Worm (Caenorhabditis elegans) whole organism, dauer: ENCODE measurements around the gene T07D3.4.
"Not testable (repeated sequence)": the region's sequence is repeated elsewhere in the genome, so short reads cannot be mapped to it uniquely, and the experiment has no call there.

Experiments used
- unc-62 ChIP-seq: sonication (generic microtip); optimal IDR thresholded peaks from 2 replicates; lab custom pipeline; 2017; ENCODE audit warnings: missing biosample characterization, missing genetic modification reagents, missing genetic modification characterization

T07D3.4 gene

ce11 chrII:888024-888423, at the start of gene T07D3.4:
Gene T07D3.4, plus strand, starts transcription at chrII:888309.
- no peak for TF ChIP-seq unc-62

- TF ChIP-seq unc-62 = no peak
These were observed 49.7 kb upstream of the T07D3.4 start, which contains the start of gene F28A10.8 for ce11 chrII:838414-838813. Gene F28A10.8, minus strand, starts transcription at chrII:838514.

- no peak for TF ChIP-seq unc-62
These were observed 48.0 kb upstream of the T07D3.4 start, which contains the start of gene clc-33 for ce11 chrII:840131-840530. Gene clc-33, plus strand, starts transcription at chrII:840431.

- no peak for TF ChIP-seq unc-62
These were observed 44.1 kb upstream of the T07D3.4 start, which contains the start of gene F28A10.4 for ce11 chrII:843971-844370. Gene F28A10.4, plus strand, starts transcription at chrII:844271.

- no peak for TF ChIP-seq unc-62
These were observed 42.5 kb upstream of the T07D3.4 start, which contains the start of gene F28A10.7 for ce11 chrII:845618-846017. Gene F28A10.7, minus strand, starts transcription at chrII:845718.

ce11 chrII:848519-848918, 39.6 kb upstream of the T07D3.4 start, which contains the start of the genes acdh-9 and F28A10.13:
Gene acdh-9, minus strand, starts transcription at chrII:848603.
Gene F28A10.13, plus strand, starts transcription at chrII:848812.
- no peak for TF ChIP-seq unc-62

ce11 chrII:850567-850966, 37.5 kb upstream of the T07D3.4 start, which contains the start of gene F28A10.5:
Gene F28A10.5, minus strand, starts transcription at chrII:850667.
- not testable (repeated sequence) for TF ChIP-seq unc-62

- no peak for TF ChIP-seq unc-62
These were observed 26.5 kb upstream of the T07D3.4 start, which contains the start of gene Y46B2A.4 for ce11 chrII:861564-861963. Gene Y46B2A.4, plus strand, starts transcription at chrII:861864.

- no peak for TF ChIP-seq unc-62
These were observed 21.3 kb upstream of the T07D3.4 start, which contains the start of gene Y46B2A.3 for ce11 chrII:866801-867200. Gene Y46B2A.3, minus strand, starts transcription at chrII:866901.

- TF ChIP-seq unc-62 = no peak
These were observed 19.8 kb upstream of the T07D3.4 start, which contains the start of gene fbxc-51 for ce11 chrII:868240-868864. Gene fbxc-51, plus strand, starts transcription at chrII:868814.

ce11 chrII:869316-869715, 18.8 kb upstream of the T07D3.4 start:
- no peak for TF ChIP-seq unc-62

- no peak for TF ChIP-seq unc-62
These were observed 14.9 kb upstream of the T07D3.4 start, which contains the start of gene alg-2 for ce11 chrII:872993-873787. Gene alg-2, plus strand, starts transcription at chrII:873212.

ce11 chrII:875739-876138, 12.4 kb upstream of the T07D3.4 start:
- no peak for TF ChIP-seq unc-62

- TF ChIP-seq unc-62 = no peak
These were observed 7.4 kb upstream of the T07D3.4 start for ce11 chrII:880666-881226.

ce11 chrII:884204-884603, 3.9 kb upstream of the T07D3.4 start:
- TF ChIP-seq unc-62 = no peak

- no peak for TF ChIP-seq unc-62
These were observed 12.7 kb downstream of the T07D3.4 start, which contains the start of gene T07D3.9 for ce11 chrII:900720-901332. Gene T07D3.9, minus strand, starts transcription at chrII:900913.
